Worm (Caenorhabditis elegans): ENCODE measurements around the gene srg-16.

- TF ChIP-seq ets-7 (tag; optimal IDR thresholded peaks at IDR 0.05) (no peak), tbx-11 (GFP tag; IDR thresholded peaks at IDR 0.05) (no peak)
Measured at ce11 chrII:12448241-12448640, 18.7 kb upstream of the srg-16 start, which contains the start of gene srh-27.

All from whole organism, early embryonic.